Worm (Caenorhabditis elegans) whole organism, late embryonic: ENCODE measurements around the gene tax-6.

ENCODE experiments used
- ama-1 ChIP-seq: fragments of 150-350 bp; optimal IDR thresholded peaks from 2 replicates; lab custom pipeline; 2014
- fkh-10 ChIP-seq: fragments of 150-350 bp; optimal IDR thresholded peaks from 2 replicates; lab custom pipeline; 2014; ENCODE audit warnings: missing biosample characterization, missing genetic modification reagents, missing genetic modification characterization

DNA sequence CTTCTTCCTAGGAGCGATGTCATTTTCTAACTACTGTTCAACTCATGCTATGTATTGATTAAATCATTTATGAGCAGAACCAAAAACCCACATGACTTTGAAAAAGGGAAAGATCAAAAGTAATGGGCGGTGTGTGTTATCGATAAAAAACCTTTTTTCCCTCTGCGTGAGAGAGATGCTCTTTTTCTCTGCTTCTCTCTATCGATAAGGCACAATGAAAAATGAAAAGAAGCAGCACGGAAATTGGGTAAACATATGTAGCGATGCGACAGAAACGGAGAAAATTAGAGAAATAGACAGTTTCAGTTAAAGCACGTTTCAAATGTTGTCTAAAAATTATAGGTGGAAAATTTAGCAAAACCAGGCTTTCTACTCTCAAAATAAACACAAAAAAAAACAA is 945 bp upstream of the tax-6 start:
- TF ChIP-seq fkh-10 (GFP tag; lab: Kevin White, UChicago) (no peak), ama-1 (no peak)
